Fruit fly (Drosophila melanogaster): ENCODE results near the gene CG15756.

- TF ChIP-seq CTCF (optimal IDR thresholded peaks at IDR 0.05) (no peak), CG8478 (optimal IDR thresholded peaks at IDR 0.05) (no peak)
Measured at dm6 chrX:13540920-13541605, 6.9 kb downstream of the CG15756 start.

Measured in S2 (cell line).